Fruit fly (Drosophila melanogaster): Measurements from ENCODE around the gene RpL40.

Gene RpL40

dm6 chr2L:4197143-4197912, 30.2 kb upstream of the RpL40 start (continued):
- no peak for TF ChIP-seq CG12219 (GFP tag; optimal IDR thresholded peaks at IDR 0.05)
- no peak for TF ChIP-seq fd96Cb (tag; optimal IDR thresholded peaks at IDR 0.05)
- TF ChIP-seq CG31365 (tag; optimal IDR thresholded peaks at IDR 0.05), result no peak
- peak; percentile 78 for TF ChIP-seq Med (GFP tag)
- no peak for TF ChIP-seq CG4328 (GFP tag; optimal IDR thresholded peaks at IDR 0.05)
- TF ChIP-seq stc (GFP tag; IDR thresholded peaks at IDR 0.05), result peak; percentile 13; the same call in 1 of the 2 replicates
- no peak for TF ChIP-seq emc (GFP tag; optimal IDR thresholded peaks at IDR 0.05)
- TF ChIP-seq sens-2 (GFP tag; IDR thresholded peaks at IDR 0.05), result no peak
- TF ChIP-seq CG14050 (GFP tag; IDR thresholded peaks at IDR 0.05), result no peak
- no peak for TF ChIP-seq Bgb (GFP tag; IDR thresholded peaks at IDR 0.05; ENCODE audit: partially characterized antibody)
- TF ChIP-seq toy (GFP tag; IDR thresholded peaks at IDR 0.05), result no peak
- TF ChIP-seq CG9797 (GFP tag; optimal IDR thresholded peaks at IDR 0.05), result no peak
- TF ChIP-seq CG12155 (GFP tag; optimal IDR thresholded peaks at IDR 0.05), result no peak
- TF ChIP-seq CG33213 (GFP tag; optimal IDR thresholded peaks at IDR 0.05), result no peak
- no peak for TF ChIP-seq Asciz (GFP tag; optimal IDR thresholded peaks at IDR 0.05)
- TF ChIP-seq Hmr (GFP tag; optimal IDR thresholded peaks at IDR 0.05), result peak; percentile 3
- peak in 1 of 2 experiments; percentile 41 for TF ChIP-seq bsh (GFP tag; optimal IDR thresholded peaks at IDR 0.05)
- no peak for TF ChIP-seq CG9876 (GFP tag; optimal IDR thresholded peaks at IDR 0.05)
- TF ChIP-seq wor (GFP tag; IDR thresholded peaks at IDR 0.05), result no peak
- no peak for TF ChIP-seq Gsc (GFP tag; IDR thresholded peaks at IDR 0.05)
- TF ChIP-seq mld (GFP tag; IDR thresholded peaks at IDR 0.05; ENCODE audit: partially characterized antibody), result no peak
- no peak for TF ChIP-seq CG4282 (GFP tag; optimal IDR thresholded peaks at IDR 0.05)
- TF ChIP-seq Doc3 (GFP tag; IDR thresholded peaks at IDR 0.05; ENCODE audit: partially characterized antibody), result peak; percentile 54; the same call in 1 of the 3 replicates
- no peak for TF ChIP-seq seq (GFP tag; IDR thresholded peaks at IDR 0.05)
- peak; percentile 27; the same call in 1 of the 2 replicates for TF ChIP-seq unc-4 (GFP tag; IDR thresholded peaks at IDR 0.05; ENCODE audit: partially characterized antibody)
- TF ChIP-seq otp (GFP tag; IDR thresholded peaks at IDR 0.05), result no peak
- TF ChIP-seq CG11093 (GFP tag; IDR thresholded peaks at IDR 0.05), result no peak
- peak; percentile 80 for TF ChIP-seq sqz (GFP tag; optimal IDR thresholded peaks at IDR 0.05)
- TF ChIP-seq Vsx1 (GFP tag; optimal IDR thresholded peaks at IDR 0.05), result peak; percentile 31
- TF ChIP-seq CG17328 (GFP tag; IDR thresholded peaks at IDR 0.05), result no peak
- TF ChIP-seq CG7963 (GFP tag; IDR thresholded peaks at IDR 0.05; ENCODE audit: partially characterized antibody), result no peak
- no peak for TF ChIP-seq CG5245 (GFP tag; optimal IDR thresholded peaks at IDR 0.05)
- TF ChIP-seq Dek (tag; optimal IDR thresholded peaks at IDR 0.05), result no peak
- peak; percentile 29 for TF ChIP-seq CG16863 (GFP tag; optimal IDR thresholded peaks at IDR 0.05)
- TF ChIP-seq CG30431 (GFP tag; optimal IDR thresholded peaks at IDR 0.05), result no peak
- TF ChIP-seq CG12104 (GFP tag; optimal IDR thresholded peaks at IDR 0.05), result no peak
- no peak for TF ChIP-seq croc (GFP tag; conservative IDR thresholded peaks at IDR 0.05)
- no peak for TF ChIP-seq CG2129 (GFP tag; IDR thresholded peaks at IDR 0.05; ENCODE audit: partially characterized antibody)
- TF ChIP-seq phol (tag; optimal IDR thresholded peaks at IDR 0.05), result no peak
- no peak for TF ChIP-seq grn (GFP tag; optimal IDR thresholded peaks at IDR 0.05)
- no peak for TF ChIP-seq CG8290 (GFP tag; optimal IDR thresholded peaks at IDR 0.05)
- no peak for TF ChIP-seq CG8290 (tag; optimal IDR thresholded peaks at IDR 0.05)
- peak; percentile 58 for TF ChIP-seq sens (GFP tag)
- TF ChIP-seq dysf (GFP tag; IDR thresholded peaks at IDR 0.05), result no peak
- TF ChIP-seq ems (GFP tag; optimal IDR thresholded peaks at IDR 0.05), result no peak
- TF ChIP-seq CG10979 (tag; optimal IDR thresholded peaks at IDR 0.05), result no peak
- peak; percentile 5 for TF ChIP-seq PHDP (tag; optimal IDR thresholded peaks at IDR 0.05)
- TF ChIP-seq usp (GFP tag; optimal IDR thresholded peaks at IDR 0.05), result no peak
- no peak for TF ChIP-seq onecut (GFP tag; IDR thresholded peaks at IDR 0.05)
- no peak for TF ChIP-seq kay (GFP tag; optimal IDR thresholded peaks at IDR 0.05)

Data from whole organism, embryonic.